Worm (Caenorhabditis elegans): Measurements from ENCODE around the gene F15B10.3.

- TF ChIP-seq F49E8.2 (tag; optimal IDR thresholded peaks at IDR 0.05; ENCODE audit: borderline replicate concordance): no peak
- TF ChIP-seq mdl-1 (tag; optimal IDR thresholded peaks at IDR 0.05): no peak
- TF ChIP-seq nhr-10 (tag; optimal IDR thresholded peaks at IDR 0.05): no peak
- no peak for TF ChIP-seq T26A8.4 (GFP tag; IDR thresholded peaks at IDR 0.05)
- TF ChIP-seq nhr-237 (tag; optimal IDR thresholded peaks at IDR 0.05): no peak
- no peak for TF ChIP-seq hlh-11 (tag; optimal IDR thresholded peaks at IDR 0.05)
- no peak for TF ChIP-seq nhr-6 (tag; optimal IDR thresholded peaks at IDR 0.05)
- no peak for TF ChIP-seq madf-5 (GFP tag; IDR thresholded peaks at IDR 0.05)
- no peak for TF ChIP-seq aha-1 (tag)
- TF ChIP-seq dpl-1 (GFP tag; optimal IDR thresholded peaks at IDR 0.05): no peak
- TF ChIP-seq daf-12 (tag; optimal IDR thresholded peaks at IDR 0.05): no peak
Observed at ce11 chrIV:6562039-6562438, 40.4 kb upstream of the F15B10.3 start.
